Fruit fly (Drosophila melanogaster): ENCODE measurements around the gene CG15536.

- TF ChIP-seq CG8478 (optimal IDR thresholded peaks at IDR 0.05) (no peak), EcR (GFP tag; optimal IDR thresholded peaks at IDR 0.05) (no peak), usp (GFP tag; optimal IDR thresholded peaks at IDR 0.05) (no peak), psq (optimal IDR thresholded peaks at IDR 0.05) (no peak), Dll (optimal IDR thresholded peaks at IDR 0.05) (no peak), pan (optimal IDR thresholded peaks at IDR 0.05) (no peak)
Observed at dm6 chr3R:30450690-30451343, 25.9 kb upstream of the CG15536 start.
